Fruit fly (Drosophila melanogaster) whole organism, embryonic: ENCODE measurements around the gene CG2124.
A peak's percentile ranks its signal among the peaks of the same experiment; 100 is the strongest.

Source experiments
- Atf3 ChIP-seq: fragments of 200-800 bp; sonication (Bioruptor generic); optimal IDR thresholded peaks from 3 replicates; lab custom pipeline; 2016; ENCODE audit warnings: missing biosample characterization, missing genetic modification characterization
- BtbVII ChIP-seq: fragments of 200-800 bp; sonication (Bioruptor generic); optimal IDR thresholded peaks from 3 replicates; lab custom pipeline; 2017; ENCODE audit warnings: missing biosample characterization, mild to moderate bottlenecking, missing genetic modification characterization
- CG10431 ChIP-seq: fragments of 200-800 bp; sonication (Bioruptor generic); optimal IDR thresholded peaks from 3 replicates; lab custom pipeline; 2018; ENCODE audit warnings: missing biosample characterization, mild to moderate bottlenecking, missing genetic modification characterization
- CG10565 ChIP-seq: fragments of 200-800 bp; sonication (Bioruptor generic); optimal IDR thresholded peaks from 3 replicates; lab custom pipeline; 2016; ENCODE audit warnings: missing biosample characterization, mild to moderate bottlenecking, missing genetic modification characterization
- CG11456 ChIP-seq: fragments of 200-800 bp; sonication (Bioruptor generic); IDR thresholded peaks from 3 replicates; pipeline ENCODE4 v1.3.6; 2022; ENCODE audit warnings: missing biosample characterization, missing genetic modification characterization
- CG13775 ChIP-seq: fragments of 200-800 bp; sonication (Bioruptor generic); optimal IDR thresholded peaks from 3 replicates; lab custom pipeline; 2017; ENCODE audit warnings: missing biosample characterization, mild to moderate bottlenecking, missing genetic modification characterization
- CG13894 ChIP-seq: fragments of 200-800 bp; sonication (Bioruptor generic); optimal IDR thresholded peaks from 3 replicates; lab custom pipeline; 2018; ENCODE audit warnings: missing biosample characterization, mild to moderate bottlenecking, missing genetic modification characterization, moderate library complexity
- CG15073 ChIP-seq: fragments of 200-800 bp; sonication (Bioruptor generic); optimal IDR thresholded peaks from 2 replicates; lab custom pipeline; 2016; ENCODE audit warnings: missing biosample characterization, missing genetic modification characterization
- CG17912 ChIP-seq: fragments of 200-800 bp; sonication (Bioruptor generic); optimal IDR thresholded peaks from 2 replicates; lab custom pipeline; 2018; ENCODE audit warnings: missing biosample characterization, mild to moderate bottlenecking, missing genetic modification characterization
- CG2712 ChIP-seq: fragments of 200-800 bp; optimal IDR thresholded peaks from 3 replicates; lab custom pipeline; 2019; ENCODE audit warnings: missing biosample characterization, mild to moderate bottlenecking, missing genetic modification characterization, moderate library complexity
- CG34422 ChIP-seq: fragments of 200-800 bp; sonication (Bioruptor generic); IDR thresholded peaks from 3 replicates; pipeline ENCODE4 v1.3.6; 2022; ENCODE audit warnings: missing biosample characterization, missing genetic modification characterization
- CG4730 ChIP-seq: fragments of 200-800 bp; sonication (Bioruptor generic); IDR thresholded peaks from 2 replicates; pipeline ENCODE4 v1.3.6; 2022; ENCODE audit warnings: missing biosample characterization, missing genetic modification characterization
- CG7556 ChIP-seq: fragments of 200-800 bp; sonication (Bioruptor generic); optimal IDR thresholded peaks from 2 replicates; lab custom pipeline; 2017; ENCODE audit warnings: missing biosample characterization, mild to moderate bottlenecking, missing genetic modification characterization
- CG8359 ChIP-seq: fragments of 200-800 bp; sonication (Bioruptor generic); optimal IDR thresholded peaks from 2 replicates; lab custom pipeline; 2017; ENCODE audit warnings: missing biosample characterization, mild to moderate bottlenecking, missing genetic modification characterization, borderline replicate concordance
- CrebB ChIP-seq: fragments of 200-800 bp; sonication (Bioruptor generic); optimal IDR thresholded peaks from 3 replicates; lab custom pipeline; 2018; ENCODE audit warnings: missing biosample characterization, mild to moderate bottlenecking, missing genetic modification characterization
- Doc2 ChIP-seq: fragments of 200-800 bp; sonication (Bioruptor generic); IDR thresholded peaks from 2 replicates; pipeline ENCODE4 v1.3.6; 2022; ENCODE audit warnings: missing biosample characterization, missing genetic modification characterization
- Doc3 ChIP-seq: fragments of 200-800 bp; sonication (Bioruptor generic); IDR thresholded peaks from 3 replicates; pipeline ENCODE4 v1.3.6; 2022; ENCODE audit warnings: missing biosample characterization, missing genetic modification characterization; ENCODE audit not compliant: partially characterized antibody
- Fer3 ChIP-seq: fragments of 200-800 bp; sonication (Bioruptor generic); optimal IDR thresholded peaks from 2 replicates; lab custom pipeline; 2018; ENCODE audit warnings: missing biosample characterization, mild to moderate bottlenecking, missing genetic modification characterization, moderate library complexity
- H15 ChIP-seq: fragments of 200-800 bp; sonication (Bioruptor generic); IDR thresholded peaks from 3 replicates; pipeline ENCODE4 v1.3.6; 2022; ENCODE audit warnings: missing biosample characterization, missing genetic modification characterization
- HLH54F ChIP-seq: fragments of 200-800 bp; sonication (Bioruptor generic); optimal IDR thresholded peaks from 3 replicates; lab custom pipeline; 2016; ENCODE audit warnings: missing biosample characterization, missing genetic modification characterization
- HLHmδ ChIP-seq: fragments of 200-800 bp; sonication (Bioruptor generic); optimal IDR thresholded peaks from 2 replicates; lab custom pipeline; 2018; ENCODE audit warnings: missing biosample characterization, mild to moderate bottlenecking, missing genetic modification characterization, moderate library complexity
- Hmr ChIP-seq: fragments of 200-800 bp; sonication (Bioruptor generic); optimal IDR thresholded peaks from 3 replicates; lab custom pipeline; 2017; ENCODE audit warnings: mild to moderate bottlenecking, missing biosample characterization, missing genetic modification reagents, missing genetic modification characterization
- Jarid2 ChIP-seq: fragments of 200-800 bp; sonication (Bioruptor generic); optimal IDR thresholded peaks from 3 replicates; lab custom pipeline; 2017; ENCODE audit warnings: mild to moderate bottlenecking, missing biosample characterization, missing genetic modification reagents, missing genetic modification characterization
- Kr ChIP-seq: fragments of 200-800 bp; sonication (Bioruptor generic); optimal IDR thresholded peaks from 2 replicates; lab custom pipeline; 2017; ENCODE audit warnings: missing biosample characterization, mild to moderate bottlenecking, missing genetic modification characterization
- Lhr ChIP-seq: fragments of 200-800 bp; sonication (Bioruptor generic); optimal IDR thresholded peaks from 3 replicates; lab custom pipeline; 2017; ENCODE audit warnings: mild to moderate bottlenecking, missing biosample characterization, missing genetic modification reagents, missing genetic modification characterization
- Mes4 ChIP-seq: fragments of 200-800 bp; sonication (Bioruptor generic); optimal IDR thresholded peaks from 2 replicates; lab custom pipeline; 2016; ENCODE audit warnings: missing biosample characterization, missing genetic modification characterization
- Optix ChIP-seq: fragments of 200-800 bp; sonication (Bioruptor generic); IDR thresholded peaks from 3 replicates; pipeline ENCODE4 v1.3.6; 2022; ENCODE audit warnings: missing biosample characterization, missing genetic modification characterization
- bigmax ChIP-seq: fragments of 200-800 bp; sonication (Bioruptor generic); optimal IDR thresholded peaks from 2 replicates; lab custom pipeline; 2018; ENCODE audit warnings: missing biosample characterization, mild to moderate bottlenecking, missing genetic modification characterization
- caup ChIP-seq: fragments of 200-800 bp; sonication (Bioruptor generic); optimal IDR thresholded peaks from 3 replicates; lab custom pipeline; 2017; ENCODE audit warnings: missing biosample characterization, mild to moderate bottlenecking, missing genetic modification characterization, moderate library complexity; ENCODE audit not compliant: severe bottlenecking
- cg ChIP-seq: fragments of 200-800 bp; sonication (Bioruptor generic); optimal IDR thresholded peaks from 3 replicates; lab custom pipeline; 2019; ENCODE audit warnings: missing biosample characterization, mild to moderate bottlenecking, missing genetic modification characterization, moderate library complexity
- chinmo ChIP-seq: fragments of 200-800 bp; sonication (Bioruptor generic); IDR thresholded peaks from 4 replicates; pipeline ENCODE4 v1.3.6; 2022; ENCODE audit warnings: missing biosample characterization, missing genetic modification characterization; ENCODE audit not compliant: partially characterized antibody
- crp ChIP-seq, 2 experiments: fragments of 200-800 bp; sonication (Bioruptor generic); optimal IDR thresholded peaks; 2 replicates in 1 of 2; 3 replicates in 1 of 2; lab custom pipeline; 2017; ENCODE audit warnings: missing biosample characterization in 2 of 2, missing genetic modification characterization in 2 of 2, mild to moderate bottlenecking in 1 of 2, moderate library complexity in 1 of 2
- dan ChIP-seq: fragments of 200-800 bp; sonication (Bioruptor generic); IDR thresholded peaks from 2 replicates; pipeline ENCODE4 v1.3.6; 2022; ENCODE audit warnings: missing biosample characterization, missing genetic modification characterization
- emc ChIP-seq: fragments of 200-800 bp; sonication (Bioruptor generic); optimal IDR thresholded peaks from 2 replicates; lab custom pipeline; 2016; ENCODE audit warnings: missing biosample characterization, missing genetic modification characterization
- esg ChIP-seq: fragments of 200-800 bp; sonication (Bioruptor generic); conservative IDR thresholded peaks from 2 replicates; pipeline ENCODE4 v1.3.6; 2022; ENCODE audit warnings: missing biosample characterization, missing genetic modification characterization
- ewg ChIP-seq: fragments of 200-800 bp; sonication (Bioruptor generic); optimal IDR thresholded peaks from 3 replicates; lab custom pipeline; 2017; ENCODE audit warnings: mild to moderate bottlenecking, missing biosample characterization, missing genetic modification reagents, missing genetic modification characterization
- gsb ChIP-seq: fragments of 200-800 bp; sonication (Bioruptor generic); IDR thresholded peaks from 2 replicates; pipeline ENCODE4 v1.3.6; 2022; ENCODE audit warnings: missing biosample characterization, missing genetic modification characterization
- hkb ChIP-seq, 2 experiments: fragments of 200-800 bp in 1 of 2; fragments of >200 bp in 1 of 2; sonication (Bioruptor generic) in 1 of 2; IDR thresholded peaks in 1 of 2; optimal IDR thresholded peaks in 1 of 2; 2 replicates each; pipeline versions ENCODE4 v1.3.6 to Lab custom; 2017 to 2022; ENCODE audit warnings: missing biosample characterization in 1 of 2, missing genetic modification characterization in 1 of 2
- jing ChIP-seq: fragments of 200-800 bp; sonication (Bioruptor generic); optimal IDR thresholded peaks from 2 replicates; lab custom pipeline; 2018; ENCODE audit warnings: missing biosample characterization, mild to moderate bottlenecking, missing genetic modification characterization
- jumu ChIP-seq: fragments of 200-800 bp; sonication (Bioruptor generic); optimal IDR thresholded peaks from 3 replicates; lab custom pipeline; 2016; ENCODE audit warnings: missing biosample characterization, missing genetic modification characterization
- klu ChIP-seq: fragments of 200-800 bp; sonication (Bioruptor generic); IDR thresholded peaks from 2 replicates; pipeline ENCODE4 v1.3.6; 2022; ENCODE audit warnings: missing biosample characterization, missing genetic modification characterization
- lab ChIP-seq: fragments of 200-800 bp; sonication (Bioruptor generic); optimal IDR thresholded peaks from 3 replicates; lab custom pipeline; 2017; ENCODE audit warnings: missing biosample characterization, missing genetic modification characterization, mild to moderate bottlenecking, moderate library complexity, missing genetic modification reagents
- nerfin-1 ChIP-seq: fragments of 200-800 bp; sonication (Bioruptor generic); optimal IDR thresholded peaks from 3 replicates; lab custom pipeline; 2019; ENCODE audit warnings: missing biosample characterization, mild to moderate bottlenecking, missing genetic modification characterization, moderate library complexity
- nmo ChIP-seq: fragments of 200-800 bp; sonication (Bioruptor generic); optimal IDR thresholded peaks from 2 replicates; lab custom pipeline; 2018; ENCODE audit warnings: missing biosample characterization, mild to moderate bottlenecking, missing genetic modification characterization, moderate library complexity
- oc ChIP-seq: fragments of 200-800 bp; sonication (Bioruptor generic); optimal IDR thresholded peaks from 2 replicates; lab custom pipeline; 2018; ENCODE audit warnings: missing biosample characterization, mild to moderate bottlenecking, missing genetic modification characterization, moderate library complexity
- ro ChIP-seq: fragments of 200-800 bp; sonication (Bioruptor generic); IDR thresholded peaks from 2 replicates; pipeline ENCODE4 v1.3.6; 2022; ENCODE audit warnings: missing biosample characterization, missing genetic modification characterization
- row ChIP-seq: fragments of 200-800 bp; sonication (Bioruptor generic); IDR thresholded peaks from 3 replicates; pipeline ENCODE4 v1.3.6; 2022; ENCODE audit warnings: missing biosample characterization, missing genetic modification characterization
- usp ChIP-seq: fragments of >200 bp; optimal IDR thresholded peaks from 2 replicates; lab custom pipeline; 2017; ENCODE audit warnings: missing biosample characterization, missing genetic modification characterization

CG2124 gene

DNA sequence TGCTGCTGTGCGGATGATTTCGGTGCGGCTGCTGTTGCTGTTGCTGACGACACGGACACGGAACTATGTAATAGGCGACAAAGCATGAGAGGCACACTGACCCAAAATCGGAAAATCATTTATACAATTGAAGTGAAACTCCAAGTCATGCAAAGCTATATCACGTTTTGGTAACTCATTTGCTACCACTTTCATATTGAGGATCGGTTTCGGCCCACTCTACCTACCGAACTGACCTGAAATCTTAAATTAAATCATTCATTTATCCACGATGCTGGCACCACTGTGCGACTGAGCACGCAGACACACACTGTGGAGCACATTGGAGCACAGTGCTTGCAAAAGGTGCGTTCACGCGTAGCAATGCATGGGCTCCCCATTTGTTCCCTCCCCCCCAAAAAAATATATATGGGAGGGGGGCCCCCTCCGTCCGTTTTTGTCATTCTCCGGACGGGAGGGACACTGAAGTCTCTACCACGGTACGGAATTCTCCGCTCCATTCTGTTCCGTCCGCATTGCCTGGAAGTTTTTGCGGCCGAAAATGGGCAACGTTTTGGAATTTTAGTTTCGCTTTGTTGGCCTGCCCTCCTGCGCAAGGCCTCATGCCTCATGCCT lies 25.7 kb upstream of the CG2124 start (continued):
- TF ChIP-seq Fer3 (tag; lab: Kevin White, UChicago) (peak; percentile 7), CG11456 (GFP tag; lab: Robert Waterston, UW) (no peak), jumu (peak; percentile 23), nmo (GFP tag; lab: Kevin White, UChicago) (peak; percentile 40), nerfin-1 (tag; lab: Kevin White, UChicago) (no peak), oc (tag; lab: Kevin White, UChicago) (no peak), usp (GFP tag; lab: Kevin White, UChicago) (no peak), CG4730 (GFP tag; lab: Robert Waterston, UW) (no peak), Lhr (GFP tag; lab: Kevin White, UChicago) (no peak), Hmr (peak; percentile 53), CG10565 (GFP tag; lab: Kevin White, UChicago) (no peak), jing (GFP tag; lab: Kevin White, UChicago) (peak; percentile 48), cg (GFP tag; lab: Kevin White, UChicago) (no peak), Kr (GFP tag; lab: Kevin White, UChicago) (no peak), bigmax (no peak), caup (GFP tag; lab: Kevin White, UChicago) (peak; percentile 21), CrebB (no peak), Mes4 (no peak), chinmo (GFP tag; lab: Robert Waterston, UW) (no peak), BtbVII (GFP tag; lab: Kevin White, UChicago) (peak; percentile 30), CG7556 (GFP tag; lab: Kevin White, UChicago) (peak; percentile 51), lab (GFP tag; lab: Kevin White, UChicago) (peak; percentile 75), Atf3 (GFP tag; lab: Kevin White, UChicago) (peak; percentile 31), Doc2 (no peak), esg (GFP tag; lab: Robert Waterston, UW) (peak; percentile 61), CG10431 (no peak), CG13894 (tag; lab: Kevin White, UChicago) (no peak), ewg (peak; percentile 50), HLH54F (peak; percentile 5), emc (GFP tag; lab: Kevin White, UChicago) (no peak), row (GFP tag; lab: Robert Waterston, UW) (peak; percentile 68), gsb (GFP tag; lab: Robert Waterston, UW) (no peak), dan (GFP tag; lab: Robert Waterston, UW) (no peak), crp (GFP tag; optimal IDR thresholded peaks at IDR 0.05; lab: Kevin White, UChicago) (no peak), hkb (optimal IDR thresholded peaks at IDR 0.05; lab: Kevin White, UChicago) (no peak), hkb (GFP tag; IDR thresholded peaks at IDR 0.05; lab: Robert Waterston, UW) (peak; percentile 72), CG2712 (peak; percentile 29), CG15073 (no peak), HLHmδ (no peak), CG17912 (GFP tag; lab: Kevin White, UChicago) (no peak), CG34422 (GFP tag; lab: Robert Waterston, UW) (0 out of 3 replicates have a peak, but pooled peaks have one; percentile 22), klu (GFP tag; lab: Robert Waterston, UW) (no peak), Doc3 (GFP tag; lab: Robert Waterston, UW) (no peak), Optix (peak; percentile 60; the same call in 2 of the 3 replicates), Jarid2 (peak; percentile 26), CG8359 (peak; percentile 2), CG13775 (no peak), ro (GFP tag; lab: Robert Waterston, UW) (0 out of 2 replicates have a peak, but pooled peaks have one; percentile 12), H15 (GFP tag; lab: Robert Waterston, UW) (0 out of 3 replicates have a peak, but pooled peaks have one; percentile 25)
